Fruit fly (Drosophila melanogaster) whole organism, embryonic: ENCODE measurements around the gene RpS15Aa.

Source experiments
- Atf3 ChIP-seq: fragments of 200-800 bp; sonication (Bioruptor generic); optimal IDR thresholded peaks from 3 replicates; lab custom pipeline; 2016; ENCODE audit warnings: missing biosample characterization, missing genetic modification characterization
- Blimp-1 ChIP-seq: fragments of 200-800 bp; sonication (Bioruptor generic); optimal IDR thresholded peaks from 3 replicates; lab custom pipeline; 2018; ENCODE audit warnings: missing biosample characterization, missing genetic modification characterization, mild to moderate bottlenecking, moderate library complexity, missing genetic modification reagents
- Bteb2 ChIP-seq: fragments of 200-800 bp; sonication (Bioruptor generic); optimal IDR thresholded peaks from 2 replicates; lab custom pipeline; 2016; ENCODE audit warnings: missing biosample characterization, missing genetic modification characterization
- CG10366 ChIP-seq: fragments of 200-800 bp; sonication (Bioruptor generic); IDR thresholded peaks from 2 replicates; pipeline ENCODE4 v1.3.6; 2022; ENCODE audit warnings: missing biosample characterization, missing genetic modification characterization
- CG11504 ChIP-seq: fragments of 200-800 bp; sonication (Bioruptor generic); optimal IDR thresholded peaks from 3 replicates; lab custom pipeline; 2019; ENCODE audit warnings: missing biosample characterization, mild to moderate bottlenecking, missing genetic modification characterization, moderate library complexity
- CG11560 ChIP-seq: fragments of 200-800 bp; sonication (Bioruptor generic); IDR thresholded peaks from 3 replicates; pipeline ENCODE4 v1.3.6; 2022; ENCODE audit warnings: missing biosample characterization, missing genetic modification characterization
- CG11695 ChIP-seq: fragments of 200-800 bp; sonication (Bioruptor generic); IDR thresholded peaks from 3 replicates; pipeline ENCODE4 v1.3.6; 2022; ENCODE audit warnings: missing biosample characterization, missing genetic modification characterization
- CG12299 ChIP-seq: fragments of 200-800 bp; sonication (Bioruptor generic); optimal IDR thresholded peaks from 2 replicates; lab custom pipeline; 2018; ENCODE audit warnings: missing biosample characterization, mild to moderate bottlenecking, missing genetic modification characterization
- CG12942 ChIP-seq: fragments of 200-800 bp; sonication (Bioruptor generic); optimal IDR thresholded peaks from 3 replicates; lab custom pipeline; 2016; ENCODE audit warnings: missing biosample characterization, missing genetic modification characterization
- CG16779 ChIP-seq: fragments of 200-800 bp; sonication (Bioruptor generic); IDR thresholded peaks from 2 replicates; pipeline ENCODE4 v1.3.6; 2022; ENCODE audit warnings: missing biosample characterization, missing genetic modification characterization
- CG17802 ChIP-seq: fragments of 200-800 bp; sonication (Bioruptor generic); optimal IDR thresholded peaks from 2 replicates; lab custom pipeline; 2018; ENCODE audit warnings: missing biosample characterization, mild to moderate bottlenecking, missing genetic modification characterization, moderate library complexity
- CG18262 ChIP-seq: fragments of 200-800 bp; optimal IDR thresholded peaks from 3 replicates; lab custom pipeline; 2019; ENCODE audit warnings: missing biosample characterization, mild to moderate bottlenecking, missing genetic modification characterization, moderate library complexity
- CG31388 ChIP-seq: fragments of 200-800 bp; sonication (Bioruptor generic); optimal IDR thresholded peaks from 2 replicates; lab custom pipeline; 2016; ENCODE audit warnings: missing biosample characterization, missing genetic modification characterization
- CG4424 ChIP-seq: fragments of 200-800 bp; sonication (Bioruptor generic); optimal IDR thresholded peaks from 3 replicates; lab custom pipeline; 2016; ENCODE audit warnings: missing biosample characterization, missing genetic modification characterization
- CG4820 ChIP-seq: fragments of 200-800 bp; sonication (Bioruptor generic); optimal IDR thresholded peaks from 3 replicates; lab custom pipeline; 2016; ENCODE audit warnings: missing biosample characterization, missing genetic modification characterization
- CG6683 ChIP-seq: fragments of 200-800 bp; sonication (Bioruptor generic); optimal IDR thresholded peaks from 2 replicates; lab custom pipeline; 2017; ENCODE audit warnings: missing biosample characterization, mild to moderate bottlenecking, missing genetic modification characterization, missing genetic modification reagents
- CG7271 ChIP-seq: fragments of 200-800 bp; sonication (Bioruptor generic); optimal IDR thresholded peaks from 2 replicates; lab custom pipeline; 2018; ENCODE audit warnings: missing biosample characterization, mild to moderate bottlenecking, missing genetic modification characterization, moderate library complexity
- CG7839 ChIP-seq: fragments of 200-800 bp; sonication (Bioruptor generic); optimal IDR thresholded peaks from 3 replicates; lab custom pipeline; 2018; ENCODE audit warnings: missing biosample characterization, mild to moderate bottlenecking, missing genetic modification characterization, moderate library complexity
- CG8281 ChIP-seq: fragments of 200-800 bp; sonication (Bioruptor generic); optimal IDR thresholded peaks from 2 replicates; lab custom pipeline; 2018; ENCODE audit warnings: missing biosample characterization, mild to moderate bottlenecking, missing genetic modification characterization, moderate library complexity
- CG9215 ChIP-seq: fragments of 200-800 bp; sonication (Bioruptor generic); IDR thresholded peaks from 2 replicates; pipeline ENCODE4 v1.3.6; 2022; ENCODE audit warnings: missing biosample characterization, missing genetic modification characterization
- CG9876 ChIP-seq: fragments of 200-800 bp; sonication (Bioruptor generic); optimal IDR thresholded peaks from 2 replicates; lab custom pipeline; 2016; ENCODE audit warnings: missing biosample characterization, missing genetic modification characterization
- CG9932 ChIP-seq: fragments of 200-800 bp; sonication (Bioruptor generic); IDR thresholded peaks from 2 replicates; pipeline ENCODE4 v1.3.6; 2022; ENCODE audit warnings: missing biosample characterization, missing genetic modification characterization
- D ChIP-seq, 2 experiments: fragments of 200-800 bp in 1 of 2; fragments of >200 bp in 1 of 2; sonication (Bioruptor generic) in 1 of 2; optimal IDR thresholded peaks; 2 replicates in 1 of 2; 3 replicates in 1 of 2; lab custom pipeline; 2017; ENCODE audit warnings: mild to moderate bottlenecking in 1 of 2, missing biosample characterization in 1 of 2, missing genetic modification characterization in 1 of 2, missing genetic modification reagents in 1 of 2
- Jarid2 ChIP-seq: fragments of 200-800 bp; sonication (Bioruptor generic); optimal IDR thresholded peaks from 3 replicates; lab custom pipeline; 2017; ENCODE audit warnings: mild to moderate bottlenecking, missing biosample characterization, missing genetic modification reagents, missing genetic modification characterization
- Nf-YA ChIP-seq: fragments of 200-800 bp; sonication (Bioruptor generic); IDR thresholded peaks from 2 replicates; pipeline ENCODE4 v1.3.6; 2022; ENCODE audit warnings: missing biosample characterization, missing genetic modification characterization
- YL-1 ChIP-seq: fragments of 200-800 bp; sonication (Bioruptor generic); optimal IDR thresholded peaks from 3 replicates; lab custom pipeline; 2017; ENCODE audit warnings: missing biosample characterization, mild to moderate bottlenecking, missing genetic modification characterization
- abd-A ChIP-seq: fragments of 200-800 bp; sonication (Bioruptor generic); optimal IDR thresholded peaks from 3 replicates; lab custom pipeline; 2019; ENCODE audit warnings: missing biosample characterization, mild to moderate bottlenecking, missing genetic modification characterization, moderate library complexity
- ato ChIP-seq: fragments of 200-800 bp; sonication (Bioruptor generic); IDR thresholded peaks from 2 replicates; pipeline ENCODE4 v1.3.6; 2022; ENCODE audit warnings: missing biosample characterization, missing genetic modification characterization; ENCODE audit not compliant: partially characterized antibody
- btn ChIP-seq: fragments of 200-800 bp; sonication (Bioruptor generic); optimal IDR thresholded peaks from 2 replicates; lab custom pipeline; 2016; ENCODE audit warnings: missing biosample characterization, missing genetic modification characterization
- disco-r ChIP-seq: fragments of 200-800 bp; sonication (Bioruptor generic); optimal IDR thresholded peaks from 2 replicates; lab custom pipeline; 2016; ENCODE audit warnings: missing biosample characterization, missing genetic modification characterization
- en ChIP-seq: fragments of 200-800 bp; sonication (Bioruptor generic); optimal IDR thresholded peaks from 2 replicates; lab custom pipeline; 2016; ENCODE audit warnings: missing biosample characterization, missing genetic modification characterization
- eyg ChIP-seq: fragments of 200-800 bp; sonication (Bioruptor generic); optimal IDR thresholded peaks from 3 replicates; lab custom pipeline; 2016; ENCODE audit warnings: missing biosample characterization, missing genetic modification characterization
- ftz-f1 ChIP-seq: fragments of 200-800 bp; sonication (Bioruptor generic); optimal IDR thresholded peaks from 2 replicates; lab custom pipeline; 2016; ENCODE audit warnings: missing biosample characterization, missing genetic modification characterization
- gce ChIP-seq: fragments of 200-800 bp; sonication (Bioruptor generic); IDR thresholded peaks from 3 replicates; pipeline ENCODE4 v1.3.6; 2022; ENCODE audit warnings: missing biosample characterization, missing genetic modification characterization
- hth ChIP-seq: fragments of >200 bp; optimal IDR thresholded peaks from 2 replicates; lab custom pipeline; 2017; ENCODE audit warnings: inconsistent platforms
- maf-S ChIP-seq: fragments of 200-800 bp; sonication (Bioruptor generic); optimal IDR thresholded peaks from 2 replicates; lab custom pipeline; 2016; ENCODE audit warnings: missing biosample characterization, missing genetic modification characterization
- mam ChIP-seq: fragments of 200-800 bp; sonication (Bioruptor generic); optimal IDR thresholded peaks from 3 replicates; lab custom pipeline; 2016; ENCODE audit warnings: missing biosample characterization, missing genetic modification characterization
- mirr ChIP-seq: fragments of 200-800 bp; sonication (Bioruptor generic); optimal IDR thresholded peaks from 3 replicates; lab custom pipeline; 2018; ENCODE audit warnings: missing biosample characterization, mild to moderate bottlenecking, missing genetic modification characterization
- nom ChIP-seq: fragments of 200-800 bp; sonication (Bioruptor generic); optimal IDR thresholded peaks from 2 replicates; lab custom pipeline; 2017; ENCODE audit warnings: missing biosample characterization, missing genetic modification characterization, mild to moderate bottlenecking, moderate library complexity, missing genetic modification reagents
- org-1 ChIP-seq: fragments of 200-800 bp; sonication (Bioruptor generic); optimal IDR thresholded peaks from 2 replicates; lab custom pipeline; 2017; ENCODE audit warnings: missing biosample characterization, missing genetic modification characterization
- pan ChIP-seq, 4 experiments: fragments of >200 bp in 3 of 4; fragments of 200-800 bp in 1 of 4; sonication (Bioruptor generic) in 1 of 4; optimal IDR thresholded peaks in 3 of 4; IDR thresholded peaks in 1 of 4; 2 replicates each; pipeline versions ENCODE4 v1.3.6 to Lab custom; 2017 to 2022; ENCODE audit warnings: missing biosample characterization in 2 of 4, missing genetic modification characterization in 2 of 4, mixed read lengths in 1 of 4
- prd ChIP-seq, 3 experiments: fragments of >200 bp in 2 of 3; fragments of 200-800 bp in 1 of 3; sonication (Bioruptor generic) in 1 of 3; optimal IDR thresholded peaks in 2 of 3; IDR thresholded peaks in 1 of 3; 2 replicates in 2 of 3; 3 replicates in 1 of 3; pipeline versions ENCODE4 v1.3.6 to Lab custom; 2017 to 2022; ENCODE audit warnings: missing biosample characterization in 1 of 3, missing genetic modification characterization in 1 of 3
- sna ChIP-seq: fragments of 200-800 bp; sonication (Bioruptor generic); IDR thresholded peaks from 2 replicates; pipeline ENCODE4 v1.3.6; 2022; ENCODE audit warnings: missing biosample characterization, missing genetic modification characterization; ENCODE audit not compliant: partially characterized antibody
- trh ChIP-seq: fragments of 200-800 bp; sonication (Bioruptor generic); optimal IDR thresholded peaks from 2 replicates; lab custom pipeline; 2016; ENCODE audit warnings: missing biosample characterization, missing genetic modification characterization
- zen2 ChIP-seq: fragments of 200-800 bp; sonication (Bioruptor generic); IDR thresholded peaks from 3 replicates; pipeline ENCODE4 v1.3.6; 2022; ENCODE audit warnings: missing biosample characterization, missing genetic modification characterization; ENCODE audit not compliant: partially characterized antibody
- zf30C ChIP-seq: fragments of 200-800 bp; sonication (Bioruptor generic); optimal IDR thresholded peaks from 3 replicates; lab custom pipeline; 2018; ENCODE audit warnings: missing biosample characterization, mild to moderate bottlenecking, missing genetic modification characterization
- zfh2 ChIP-seq: fragments of 200-800 bp; sonication (Bioruptor generic); optimal IDR thresholded peaks from 2 replicates; lab custom pipeline; 2016; ENCODE audit warnings: missing biosample characterization, missing genetic modification characterization

The RpS15Aa gene

dm6 chrX:13302615-13303526, 34.6 kb downstream of the RpS15Aa start (continued):
- TF ChIP-seq CG6683 (GFP tag; lab: Kevin White, UChicago) (no peak), abd-A (tag; lab: Kevin White, UChicago) (peak; percentile 63), CG12299 (tag; lab: Kevin White, UChicago) (no peak), btn (GFP tag; lab: Kevin White, UChicago) (no peak), hth (lab: Kevin White, UChicago) (no peak), org-1 (GFP tag; lab: Kevin White, UChicago) (no peak), CG10366 (GFP tag; lab: Robert Waterston, UW) (no peak), Atf3 (no peak), CG18262 (tag; lab: Kevin White, UChicago) (no peak), trh (no peak), Bteb2 (GFP tag; lab: Kevin White, UChicago) (no peak), D (optimal IDR thresholded peaks at IDR 0.05; lab: Kevin White, UChicago) (no peak), D (GFP tag; optimal IDR thresholded peaks at IDR 0.05; lab: Kevin White, UChicago) (no peak), en (GFP tag; lab: Kevin White, UChicago) (no peak), CG4424 (GFP tag; lab: Kevin White, UChicago) (no peak), CG11695 (GFP tag; lab: Robert Waterston, UW) (no peak), CG7839 (tag; lab: Kevin White, UChicago) (no peak), Jarid2 (no peak), zfh2 (GFP tag; lab: Kevin White, UChicago) (no peak), CG12942 (GFP tag; lab: Kevin White, UChicago) (no peak), disco-r (GFP tag; lab: Kevin White, UChicago) (no peak), mirr (peak; percentile 54), CG4820 (no peak), pan (optimal IDR thresholded peaks at IDR 0.05; lab: Kevin White, UChicago) (no peak), pan (GFP tag; optimal IDR thresholded peaks at IDR 0.05 in 1 of 2, IDR thresholded peaks at IDR 0.05 in 1 of 2) (peak in 1 of 2 experiments; percentile 29), gce (no peak), Blimp-1 (GFP tag; lab: Kevin White, UChicago) (no peak), YL-1 (GFP tag; lab: Kevin White, UChicago) (no peak), ato (GFP tag; lab: Robert Waterston, UW) (no peak), CG9932 (no peak), CG9215 (GFP tag; lab: Robert Waterston, UW) (no peak), nom (GFP tag; lab: Kevin White, UChicago) (peak; percentile 89), mam (GFP tag; lab: Kevin White, UChicago) (no peak), CG17802 (tag; lab: Kevin White, UChicago) (no peak), CG9876 (GFP tag; lab: Kevin White, UChicago) (no peak), eyg (no peak), CG8281 (no peak), ftz-f1 (GFP tag; lab: Kevin White, UChicago) (no peak), zf30C (GFP tag; lab: Kevin White, UChicago) (no peak), CG7271 (tag; lab: Kevin White, UChicago) (no peak), CG16779 (GFP tag; lab: Robert Waterston, UW) (no peak), CG11504 (tag; lab: Kevin White, UChicago) (no peak), CG11560 (no peak), prd (optimal IDR thresholded peaks at IDR 0.05; lab: Kevin White, UChicago) (no peak), prd (GFP tag; IDR thresholded peaks at IDR 0.05; lab: Robert Waterston, UW) (no peak), Nf-YA (no peak), CG31388 (GFP tag; lab: Kevin White, UChicago) (no peak), maf-S (GFP tag; lab: Kevin White, UChicago) (no peak), sna (no peak), zen2 (GFP tag; lab: Robert Waterston, UW) (no peak)
